Worm (Caenorhabditis elegans) whole organism, late embryonic: Measurements from ENCODE around the gene H19J13.2.

Source experiments
- T23F11.4 ChIP-seq: fragments of 200-800 bp; sonication (Bioruptor generic); optimal IDR thresholded peaks from 2 replicates; lab custom pipeline; 2018; ENCODE audit warnings: mild to moderate bottlenecking, missing genetic modification characterization, missing compliant biosample characterization
- elt-2 ChIP-seq: sonication (generic microtip); optimal IDR thresholded peaks from 2 replicates; lab custom pipeline; 2016; ENCODE audit warnings: missing genetic modification reagents, missing genetic modification characterization, missing compliant biosample characterization
- eyg-1 ChIP-seq: sonication (generic microtip); optimal IDR thresholded peaks from 2 replicates; lab custom pipeline; 2016; ENCODE audit warnings: missing genotype, missing genetic modification characterization, missing compliant biosample characterization
- fkh-6 ChIP-seq: sonication (generic microtip); optimal IDR thresholded peaks from 2 replicates; lab custom pipeline; 2016; ENCODE audit warnings: missing genetic modification characterization, missing compliant biosample characterization
- nfya-1 ChIP-seq: sonication (generic microtip); optimal IDR thresholded peaks from 2 replicates; lab custom pipeline; 2017; ENCODE audit warnings: missing genetic modification characterization, mild to moderate bottlenecking, missing compliant biosample characterization, antibody characterized with exemption, moderate library complexity
- rnt-1 ChIP-seq: sonication (generic microtip); optimal IDR thresholded peaks from 2 replicates; lab custom pipeline; 2016; ENCODE audit warnings: missing genetic modification characterization, missing compliant biosample characterization
- sox-4 ChIP-seq: sonication (generic microtip); optimal IDR thresholded peaks from 2 replicates; lab custom pipeline; 2017; ENCODE audit warnings: mild to moderate bottlenecking, missing genetic modification characterization, inconsistent platforms, missing compliant biosample characterization
- tbx-7 ChIP-seq: sonication (generic microtip); optimal IDR thresholded peaks from 2 replicates; lab custom pipeline; 2016; ENCODE audit warnings: missing genotype, missing genetic modification characterization, missing compliant biosample characterization

DNA sequence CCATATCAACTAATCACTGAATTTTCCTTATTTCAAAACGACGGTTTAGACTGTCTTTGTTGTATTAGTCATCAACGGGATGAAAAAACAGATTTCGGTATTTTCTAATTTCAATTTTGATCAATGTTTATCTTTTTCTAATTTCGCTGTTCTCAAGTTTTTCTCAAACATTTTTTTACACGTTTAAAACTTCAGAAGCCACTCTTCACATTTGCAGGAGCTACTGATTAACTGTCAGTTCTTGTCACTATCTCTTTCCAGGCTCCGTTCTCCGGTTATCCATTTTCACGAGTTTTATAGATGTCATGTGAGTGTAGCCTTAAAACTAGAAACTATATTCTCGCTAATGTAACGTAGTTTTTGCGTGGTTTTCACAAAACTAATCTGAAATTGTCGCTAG lies 16.8 kb upstream of the H19J13.2 start, which contains the start of gene C04B4.4:
- no peak for TF ChIP-seq tbx-7 (tag; lab: Kevin White, UChicago)
- no peak for TF ChIP-seq eyg-1 (tag; lab: Kevin White, UChicago)
- TF ChIP-seq nfya-1 (tag; lab: Kevin White, UChicago), result no peak
- TF ChIP-seq sox-4 (tag; lab: Kevin White, UChicago), result no peak
- TF ChIP-seq elt-2 (tag; lab: Kevin White, UChicago), result no peak
- no peak for TF ChIP-seq fkh-6 (tag; lab: Kevin White, UChicago)
- no peak for TF ChIP-seq rnt-1 (tag; lab: Kevin White, UChicago)
- TF ChIP-seq T23F11.4 (GFP tag; lab: Kevin White, UChicago), result no peak
